Worm (Caenorhabditis elegans) whole organism, L2 larva: Measurements from ENCODE around the gene spig-3.

Experiments
- alr-1 ChIP-seq: fragments of 150-350 bp; optimal IDR thresholded peaks from 2 replicates; lab custom pipeline; 2014; ENCODE audit warnings: missing biosample characterization, missing genetic modification characterization
- lin-39 ChIP-seq: fragments of 150-350 bp; optimal IDR thresholded peaks from 2 replicates; lab custom pipeline; 2014; ENCODE audit warnings: missing biosample characterization, missing genetic modification reagents, missing genetic modification characterization
- nhr-21 ChIP-seq: fragments of 150-350 bp; optimal IDR thresholded peaks from 2 replicates; lab custom pipeline; 2014; ENCODE audit warnings: missing biosample characterization, missing genetic modification characterization

ce11 chrV:14331477-14331876 lies 32.0 kb upstream of the spig-3 start, which contains the start of gene F47B8.8:
- TF ChIP-seq lin-39 (no peak), alr-1 (tag; lab: Kevin White, UChicago) (no peak), nhr-21 (tag; lab: Kevin White, UChicago) (no peak)
